Worm (Caenorhabditis elegans): Measurements from ENCODE around the gene T28H10.1.

Gene T28H10.1

ce11 chrV:12491070-12491643 lies 12.4 kb upstream of the T28H10.1 start (continued):
- peak; percentile 50 for TF ChIP-seq unc-62 (GFP tag; optimal IDR thresholded peaks at IDR 0.05)
- TF ChIP-seq lin-39 (tag; optimal IDR thresholded peaks at IDR 0.05), result peak; percentile 70
- no peak for TF ChIP-seq eor-1 (tag; optimal IDR thresholded peaks at IDR 0.05)

DNA sequence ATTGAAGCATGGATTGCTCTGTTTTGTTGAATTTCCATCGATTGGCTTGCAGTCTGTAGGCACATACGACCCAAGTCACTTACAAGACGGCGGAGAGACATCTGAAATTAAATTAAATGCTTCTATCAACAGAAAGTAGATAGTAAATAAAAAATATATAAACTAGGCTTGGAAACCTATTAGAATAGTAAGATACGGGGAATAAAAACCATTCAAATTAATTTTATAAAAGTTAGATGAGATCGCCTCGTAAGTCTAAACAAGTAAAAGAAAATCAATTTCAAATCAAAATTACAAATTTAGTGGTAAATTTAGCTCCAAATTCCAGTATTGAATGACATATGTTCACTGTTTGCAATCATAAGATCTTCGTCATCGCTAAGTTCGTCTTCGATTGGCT lies 9.1 kb upstream of the T28H10.1 start, which contains the start of gene mrps-11:
mrps-11 (minus strand) TSS at position 101 of the 400 bp plus-strand sequence.
- TF ChIP-seq elt-3 (tag; optimal IDR thresholded peaks at IDR 0.05) (no peak), nhr-67 (tag; optimal IDR thresholded peaks at IDR 0.05) (no peak), fos-1 (tag; optimal IDR thresholded peaks at IDR 0.05) (no peak), lsy-12 (tag; optimal IDR thresholded peaks at IDR 0.05) (no peak), fkh-10 (GFP tag; optimal IDR thresholded peaks at IDR 0.05) (no peak), elt-1 (tag; optimal IDR thresholded peaks at IDR 0.05) (no peak), sea-2 (GFP tag; optimal IDR thresholded peaks at IDR 0.05) (no peak), nhr-28 (tag; optimal IDR thresholded peaks at IDR 0.05) (no peak), jun-1 (tag; optimal IDR thresholded peaks at IDR 0.05) (no peak), nhr-76 (tag; optimal IDR thresholded peaks at IDR 0.05) (no peak), pha-4 (tag; optimal IDR thresholded peaks at IDR 0.05) (no peak), nhr-25 (tag; optimal IDR thresholded peaks at IDR 0.05) (no peak), nhr-237 (tag; optimal IDR thresholded peaks at IDR 0.05) (no peak), lin-39 (tag; optimal IDR thresholded peaks at IDR 0.05) (no peak), lin-15B (tag; optimal IDR thresholded peaks at IDR 0.05) (no peak), nhr-77 (tag; optimal IDR thresholded peaks at IDR 0.05) (no peak), unc-39 (tag; optimal IDR thresholded peaks at IDR 0.05) (no peak), R02D3.7 (tag; optimal IDR thresholded peaks at IDR 0.05) (no peak), eor-1 (tag; optimal IDR thresholded peaks at IDR 0.05) (no peak)

ce11 chrV:12497725-12498263 lies 5.8 kb upstream of the T28H10.1 start, which contains the start of the genes W04D2.4 and rbm-25:
Gene W04D2.4, minus strand, starts transcription at chrV:12497755.
Gene rbm-25, plus strand, starts transcription at chrV:12498213.
- TF ChIP-seq unc-62 (GFP tag; optimal IDR thresholded peaks at IDR 0.05) (no peak), mdl-1 (tag; optimal IDR thresholded peaks at IDR 0.05) (no peak), aly-2 (tag; optimal IDR thresholded peaks at IDR 0.05) (no peak), ztf-4 (tag; optimal IDR thresholded peaks at IDR 0.05) (no peak), eor-1 (tag; optimal IDR thresholded peaks at IDR 0.05) (no peak), nhr-11 (tag; optimal IDR thresholded peaks at IDR 0.05) (no peak), elt-3 (tag; optimal IDR thresholded peaks at IDR 0.05) (no peak), ceh-28 (tag; optimal IDR thresholded peaks at IDR 0.05) (peak; percentile 92), zag-1 (tag; optimal IDR thresholded peaks at IDR 0.05) (no peak), nfya-1 (tag; optimal IDR thresholded peaks at IDR 0.05; ENCODE audit: insufficient read depth) (peak; percentile 83), egl-5 (tag; optimal IDR thresholded peaks at IDR 0.05) (peak; percentile 55), tbx-2 (tag; optimal IDR thresholded peaks at IDR 0.05) (peak; percentile 73), ceh-16 (tag; optimal IDR thresholded peaks at IDR 0.05) (no peak), sea-2 (GFP tag; optimal IDR thresholded peaks at IDR 0.05) (no peak), elt-1 (tag; optimal IDR thresholded peaks at IDR 0.05) (no peak), snpc-4 (tag; optimal IDR thresholded peaks at IDR 0.05) (peak; percentile 91), fkh-2 (tag; optimal IDR thresholded peaks at IDR 0.05) (no peak), ama-1 (optimal IDR thresholded peaks at IDR 0.05) (no peak), pha-4 (tag; optimal IDR thresholded peaks at IDR 0.05) (peak; percentile 92), ztf-11 (tag; optimal IDR thresholded peaks at IDR 0.05) (no peak), ceh-82 (tag; optimal IDR thresholded peaks at IDR 0.05) (peak; percentile 38), nhr-76 (tag; optimal IDR thresholded peaks at IDR 0.05) (no peak), nhr-67 (tag; optimal IDR thresholded peaks at IDR 0.05) (no peak), nhr-12 (tag; optimal IDR thresholded peaks at IDR 0.05) (no peak), R02D3.7 (tag; optimal IDR thresholded peaks at IDR 0.05) (no peak), unc-39 (tag; optimal IDR thresholded peaks at IDR 0.05) (no peak), ZK546.5 (tag; optimal IDR thresholded peaks at IDR 0.05) (no peak), nhr-43 (tag; optimal IDR thresholded peaks at IDR 0.05; ENCODE audit: poor library complexity, severe bottlenecking) (peak; percentile 22), skn-1 (tag; optimal IDR thresholded peaks at IDR 0.05) (peak; percentile 42), nhr-77 (tag; optimal IDR thresholded peaks at IDR 0.05) (no peak), ceh-9 (tag; optimal IDR thresholded peaks at IDR 0.05) (no peak), nhr-237 (tag; optimal IDR thresholded peaks at IDR 0.05) (no peak), lsy-12 (tag; optimal IDR thresholded peaks at IDR 0.05) (peak; percentile 36), pqm-1 (tag; optimal IDR thresholded peaks at IDR 0.05) (peak; percentile 13), nhr-23 (tag; optimal IDR thresholded peaks at IDR 0.05) (peak; percentile 83), elt-2 (tag; optimal IDR thresholded peaks at IDR 0.05) (peak; percentile 35), lin-15B (tag; optimal IDR thresholded peaks at IDR 0.05) (peak; percentile 76), jun-1 (tag; optimal IDR thresholded peaks at IDR 0.05) (peak; percentile 47), fos-1 (tag; optimal IDR thresholded peaks at IDR 0.05) (no peak), hmg-11 (tag; optimal IDR thresholded peaks at IDR 0.05) (peak; percentile 68), egl-27 (tag; optimal IDR thresholded peaks at IDR 0.05) (no peak), nhr-28 (tag; optimal IDR thresholded peaks at IDR 0.05) (no peak), mml-1 (tag; optimal IDR thresholded peaks at IDR 0.05) (no peak), fkh-10 (GFP tag; optimal IDR thresholded peaks at IDR 0.05) (no peak), lin-39 (tag; optimal IDR thresholded peaks at IDR 0.05) (peak; percentile 40)

All from whole organism, L3 larva.